Worm (Caenorhabditis elegans): Measurements from ENCODE around the gene C35D10.10.

C35D10.10 gene

ce11 chrIII:4861744-4862401 is at the start of gene C35D10.10, which contains the start of gene C35D10.5:
Gene C35D10.10 (minus strand): TSS chrIII:4861794.
Gene C35D10.5 (plus strand): TSS chrIII:4862351.
- TF ChIP-seq unc-62 (GFP tag; optimal IDR thresholded peaks at IDR 0.05), result no peak

ce11 chrIII:4910956-4911355 is 49.4 kb upstream of the C35D10.10 start, which contains the start of gene F26F4.2:
Gene F26F4.2 (plus strand): TSS chrIII:4911256.
- no peak for TF ChIP-seq unc-62 (GFP tag; optimal IDR thresholded peaks at IDR 0.05)

- TF ChIP-seq unc-62 (GFP tag; optimal IDR thresholded peaks at IDR 0.05), result no peak
These were observed 48.3 kb upstream of the C35D10.10 start, which contains the start of gene F26F4.12 for ce11 chrIII:4909938-4910337. Gene F26F4.12 (minus strand): TSS chrIII:4910038.

ce11 chrIII:4906896-4907295 is 45.3 kb upstream of the C35D10.10 start, which contains the start of gene rom-1:
Gene rom-1 (plus strand): TSS chrIII:4907196.
- TF ChIP-seq unc-62 (GFP tag; optimal IDR thresholded peaks at IDR 0.05), result no peak

ce11 chrIII:4906365-4906764 is 44.8 kb upstream of the C35D10.10 start:
- no peak for TF ChIP-seq unc-62 (GFP tag; optimal IDR thresholded peaks at IDR 0.05)

- TF ChIP-seq unc-62 (GFP tag; optimal IDR thresholded peaks at IDR 0.05), result no peak
These were observed 43.8 kb upstream of the C35D10.10 start, which contains the start of gene F26F4.8 for ce11 chrIII:4905405-4905804. Gene F26F4.8 (minus strand): TSS chrIII:4905473.

ce11 chrIII:4903784-4904183 is 42.2 kb upstream of the C35D10.10 start, which contains the start of gene kbp-2:
Gene kbp-2 (minus strand): TSS chrIII:4903884.
- TF ChIP-seq unc-62 (GFP tag; optimal IDR thresholded peaks at IDR 0.05), result no peak

- TF ChIP-seq unc-62 (GFP tag; optimal IDR thresholded peaks at IDR 0.05), result no peak
These were observed 38.7 kb upstream of the C35D10.10 start, which contains the start of gene tag-340 for ce11 chrIII:4900260-4900659. Gene tag-340 (plus strand): TSS chrIII:4900508.

- TF ChIP-seq unc-62 (GFP tag; optimal IDR thresholded peaks at IDR 0.05), result no peak
These were observed 38.1 kb upstream of the C35D10.10 start for ce11 chrIII:4899728-4900127.

- no peak for TF ChIP-seq unc-62 (GFP tag; optimal IDR thresholded peaks at IDR 0.05)
These were observed 37.5 kb upstream of the C35D10.10 start, which contains the start of gene nhl-2 for ce11 chrIII:4899035-4899578. Gene nhl-2 (minus strand): TSS chrIII:4899085.

- TF ChIP-seq unc-62 (GFP tag; optimal IDR thresholded peaks at IDR 0.05), result no peak
These were observed 33.7 kb upstream of the C35D10.10 start for ce11 chrIII:4895313-4895712.

- no peak for TF ChIP-seq unc-62 (GFP tag; optimal IDR thresholded peaks at IDR 0.05)
These were observed 31.9 kb upstream of the C35D10.10 start, which contains the start of gene F26F4.6 for ce11 chrIII:4893540-4893939. Gene F26F4.6 (minus strand): TSS chrIII:4893640.

- TF ChIP-seq unc-62 (GFP tag; optimal IDR thresholded peaks at IDR 0.05), result no peak
These were observed 29.4 kb upstream of the C35D10.10 start, which contains the start of gene F26F4.5 for ce11 chrIII:4890997-4891396. Gene F26F4.5 (minus strand): TSS chrIII:4891252.

ce11 chrIII:4887291-4887690 is 25.7 kb upstream of the C35D10.10 start, which contains the start of gene clec-6:
Gene clec-6 (minus strand): TSS chrIII:4887444.
- TF ChIP-seq unc-62 (GFP tag; optimal IDR thresholded peaks at IDR 0.05), result no peak

- TF ChIP-seq unc-62 (GFP tag; optimal IDR thresholded peaks at IDR 0.05), result no peak
These were observed 21.8 kb upstream of the C35D10.10 start, which contains the start of gene clec-5 for ce11 chrIII:4883429-4883828. Gene clec-5 (minus strand): TSS chrIII:4883606.

- TF ChIP-seq unc-62 (GFP tag; optimal IDR thresholded peaks at IDR 0.05), result no peak
These were observed 20.4 kb upstream of the C35D10.10 start for ce11 chrIII:4881955-4882354.

ce11 chrIII:4879445-4879844 is 17.9 kb upstream of the C35D10.10 start, which contains the start of gene C35D10.1:
Gene C35D10.1 (plus strand): TSS chrIII:4879745.
- TF ChIP-seq unc-62 (GFP tag; optimal IDR thresholded peaks at IDR 0.05), result no peak

All from whole organism, dauer.